Worm (Caenorhabditis elegans) whole organism, young adult: ENCODE data around the gene ZC395.5.

ENCODE experiments used
- B0261.1 ChIP-seq: sonication (generic microtip); optimal IDR thresholded peaks from 2 replicates; lab custom pipeline; 2016; ENCODE audit warnings: mild to moderate bottlenecking, missing genetic modification characterization, moderate library complexity, missing compliant biosample characterization
- B0336.3 ChIP-seq: fragments of 200-800 bp; sonication (Bioruptor generic); IDR thresholded peaks from 2 replicates; pipeline ENCODE4 v1.3.6; 2022; ENCODE audit warnings: missing genetic modification characterization, missing compliant biosample characterization
- F52B5.7 ChIP-seq: sonication (generic microtip); optimal IDR thresholded peaks from 2 replicates; lab custom pipeline; 2016; ENCODE audit warnings: mild to moderate bottlenecking, missing genetic modification characterization, missing compliant biosample characterization
- F55B11.4 ChIP-seq: sonication (generic microtip); optimal IDR thresholded peaks from 2 replicates; lab custom pipeline; 2016; ENCODE audit warnings: missing compliant biosample characterization, missing genetic modification characterization, borderline replicate concordance; ENCODE audit not compliant: insufficient read depth
- Y79H2A.3 ChIP-seq: fragments of 200-800 bp; sonication (Bioruptor generic); conservative IDR thresholded peaks from 2 replicates; pipeline ENCODE4 v1.3.6; 2022; ENCODE audit warnings: missing genetic modification reagents, missing genetic modification characterization, missing compliant biosample characterization
- aptf-3 ChIP-seq: fragments of 200-800 bp; sonication (Bioruptor generic); IDR thresholded peaks from 2 replicates; pipeline ENCODE4 v1.3.6; 2022; ENCODE audit warnings: missing genetic modification characterization, missing compliant biosample characterization
- atf-7 ChIP-seq: sonication (generic microtip); optimal IDR thresholded peaks from 2 replicates; lab custom pipeline; 2017; ENCODE audit warnings: mild to moderate bottlenecking, missing genetic modification characterization, missing compliant biosample characterization
- athp-1 ChIP-seq: sonication (generic microtip); optimal IDR thresholded peaks from 2 replicates; lab custom pipeline; 2017; ENCODE audit warnings: mild to moderate bottlenecking, missing genetic modification characterization, missing compliant biosample characterization
- attf-5 ChIP-seq: fragments of 200-800 bp; sonication (Bioruptor generic); optimal IDR thresholded peaks from 2 replicates; lab custom pipeline; 2018; ENCODE audit warnings: mild to moderate bottlenecking, missing genetic modification characterization, missing compliant biosample characterization
- attf-6 ChIP-seq: fragments of 200-800 bp; sonication (Bioruptor generic); IDR thresholded peaks from 2 replicates; pipeline ENCODE4 v1.3.6; 2022; ENCODE audit warnings: missing genetic modification reagents, missing genetic modification characterization, missing compliant biosample characterization
- cebp-1 ChIP-seq, 2 experiments: fragments of 200-800 bp in 1 of 2; sonication (Bioruptor generic) in 1 of 2; sonication (generic microtip) in 1 of 2; IDR thresholded peaks in 1 of 2; optimal IDR thresholded peaks in 1 of 2; 2 replicates each; pipeline versions ENCODE4 v1.3.6 to Lab custom; 2017 to 2022; ENCODE audit warnings: missing compliant biosample characterization in 2 of 2, missing genetic modification characterization in 2 of 2, mild to moderate bottlenecking in 1 of 2, missing genetic modification reagents in 1 of 2, moderate library complexity in 1 of 2
- cebp-2 ChIP-seq: fragments of 200-800 bp; sonication (Bioruptor generic); IDR thresholded peaks from 2 replicates; pipeline ENCODE4 v1.3.6; 2022; ENCODE audit warnings: missing genetic modification characterization, missing compliant biosample characterization
- ceh-40 ChIP-seq: fragments of 200-800 bp; sonication (Bioruptor generic); IDR thresholded peaks from 2 replicates; pipeline ENCODE4 v1.3.6; 2022; ENCODE audit warnings: missing genetic modification characterization, missing compliant biosample characterization
- ceh-58 ChIP-seq: fragments of 200-800 bp; sonication (Bioruptor generic); IDR thresholded peaks from 2 replicates; pipeline ENCODE4 v1.3.6; 2022; ENCODE audit warnings: missing genetic modification characterization, missing compliant biosample characterization
- ceh-79 ChIP-seq: sonication (generic microtip); optimal IDR thresholded peaks from 2 replicates; lab custom pipeline; 2017; ENCODE audit warnings: mild to moderate bottlenecking, missing genetic modification characterization, missing compliant biosample characterization
- dox-1 ChIP-seq: fragments of 200-800 bp; sonication (Bioruptor generic); IDR thresholded peaks from 2 replicates; pipeline ENCODE4 v1.3.6; 2022; ENCODE audit warnings: missing genetic modification reagents, missing genetic modification characterization, missing compliant biosample characterization
- dpff-1 ChIP-seq: sonication (generic microtip); optimal IDR thresholded peaks from 2 replicates; lab custom pipeline; 2017; ENCODE audit warnings: mild to moderate bottlenecking, missing genetic modification characterization, missing compliant biosample characterization
- efl-1 ChIP-seq: fragments of 150-350 bp; optimal IDR thresholded peaks from 2 replicates; lab custom pipeline; 2014; ENCODE audit warnings: missing biosample characterization, missing genetic modification reagents, missing genetic modification characterization
- hmg-1.2 ChIP-seq: fragments of 200-800 bp; sonication (Bioruptor generic); IDR thresholded peaks from 2 replicates; pipeline ENCODE4 v1.3.6; 2022; ENCODE audit warnings: missing genetic modification reagents, missing genetic modification characterization, missing compliant biosample characterization
- hmg-20 ChIP-seq: fragments of 200-800 bp; sonication (Bioruptor generic); IDR thresholded peaks from 2 replicates; pipeline ENCODE4 v1.3.6; 2022; ENCODE audit warnings: missing genetic modification reagents, missing genetic modification characterization, missing compliant biosample characterization
- hsf-1 ChIP-seq: fragments of 200-800 bp; sonication (Bioruptor generic); IDR thresholded peaks from 2 replicates; pipeline ENCODE4 v1.3.6; 2022; ENCODE audit warnings: missing genetic modification reagents, missing genetic modification characterization, missing compliant biosample characterization
- let-607 ChIP-seq, 2 experiments: fragments of 200-800 bp in 1 of 2; sonication (Bioruptor generic) in 1 of 2; sonication (generic microtip) in 1 of 2; optimal IDR thresholded peaks; 2 replicates each; lab custom pipeline; 2016 to 2018; ENCODE audit warnings: mild to moderate bottlenecking in 2 of 2, missing compliant biosample characterization in 2 of 2, missing genetic modification characterization in 2 of 2, moderate library complexity in 2 of 2, missing genotype in 1 of 2
- lin-26 ChIP-seq: fragments of 200-800 bp; sonication (Bioruptor generic); IDR thresholded peaks from 2 replicates; pipeline ENCODE4 v1.3.6; 2022; ENCODE audit warnings: missing genetic modification reagents, missing genetic modification characterization, missing compliant biosample characterization
- lin-35 ChIP-seq, 3 experiments: fragments of 150-350 bp in 2 of 3; sonication (generic microtip) in 1 of 3; optimal IDR thresholded peaks; 2 replicates each; lab custom pipeline; 2014 to 2018; ENCODE audit warnings: missing biosample characterization in 3 of 3, missing genetic modification characterization in 3 of 3, missing genetic modification reagents in 3 of 3
- lin-54 ChIP-seq: fragments of 200-800 bp; sonication (Bioruptor generic); optimal IDR thresholded peaks from 2 replicates; lab custom pipeline; 2018; ENCODE audit warnings: mild to moderate bottlenecking, missing genetic modification characterization, missing compliant biosample characterization
- lir-1 ChIP-seq: fragments of 200-800 bp; sonication (Bioruptor generic); conservative IDR thresholded peaks from 2 replicates; pipeline ENCODE4 v1.3.6; 2022; ENCODE audit warnings: missing genetic modification reagents, missing genetic modification characterization, missing compliant biosample characterization
- lsy-27 ChIP-seq: sonication (generic microtip); optimal IDR thresholded peaks from 2 replicates; lab custom pipeline; 2017; ENCODE audit warnings: missing genetic modification characterization, mild to moderate bottlenecking, missing compliant biosample characterization, antibody characterized with exemption, missing genotype, borderline replicate concordance; ENCODE audit not compliant: insufficient read depth
- madf-3 ChIP-seq: fragments of 200-800 bp; sonication (Bioruptor generic); IDR thresholded peaks from 2 replicates; pipeline ENCODE4 v1.3.6; 2022; ENCODE audit warnings: missing genetic modification reagents, missing genetic modification characterization, missing compliant biosample characterization
- mcd-1 ChIP-seq: fragments of 200-800 bp; sonication (Bioruptor generic); IDR thresholded peaks from 2 replicates; pipeline ENCODE4 v1.3.6; 2022; ENCODE audit warnings: missing genetic modification reagents, missing genetic modification characterization, missing compliant biosample characterization
- snpc-1.1 ChIP-seq: sonication (generic microtip); optimal IDR thresholded peaks from 2 replicates; lab custom pipeline; 2017; ENCODE audit warnings: missing genetic modification characterization, mild to moderate bottlenecking, missing compliant biosample characterization, antibody characterized with exemption, moderate library complexity, missing genotype, missing genetic modification reagents; ENCODE audit not compliant: insufficient read depth
- snpc-4 ChIP-seq, 5 experiments: fragments of 150-350 bp in 1 of 5; sonication (generic microtip) in 4 of 5; optimal IDR thresholded peaks; 2 replicates each; lab custom pipeline; 2014 to 2018; ENCODE audit warnings: missing genetic modification characterization in 5 of 5, missing biosample characterization in 3 of 5, antibody characterized with exemption in 2 of 5, mild to moderate bottlenecking in 2 of 5, missing compliant biosample characterization in 2 of 5, missing genotype in 2 of 5, moderate library complexity in 2 of 5, missing genetic modification reagents in 1 of 5
- tbp1 ChIP-seq: fragments of 200-800 bp; sonication (Bioruptor generic); optimal IDR thresholded peaks from 2 replicates; lab custom pipeline; 2018; ENCODE audit warnings: mild to moderate bottlenecking, missing genetic modification characterization, missing compliant biosample characterization
- unc-130 ChIP-seq: sonication (generic microtip); optimal IDR thresholded peaks from 2 replicates; lab custom pipeline; 2016; ENCODE audit warnings: missing genetic modification reagents, missing genetic modification characterization, missing compliant biosample characterization
- zim-3 ChIP-seq: sonication (generic microtip); optimal IDR thresholded peaks from 2 replicates; lab custom pipeline; 2017; ENCODE audit warnings: mild to moderate bottlenecking, missing genetic modification characterization, moderate library complexity, missing compliant biosample characterization
- ztf-26 ChIP-seq: sonication (generic microtip); optimal IDR thresholded peaks from 2 replicates; lab custom pipeline; 2017; ENCODE audit warnings: missing genetic modification characterization, missing compliant biosample characterization

The ZC395.5 gene

DNA sequence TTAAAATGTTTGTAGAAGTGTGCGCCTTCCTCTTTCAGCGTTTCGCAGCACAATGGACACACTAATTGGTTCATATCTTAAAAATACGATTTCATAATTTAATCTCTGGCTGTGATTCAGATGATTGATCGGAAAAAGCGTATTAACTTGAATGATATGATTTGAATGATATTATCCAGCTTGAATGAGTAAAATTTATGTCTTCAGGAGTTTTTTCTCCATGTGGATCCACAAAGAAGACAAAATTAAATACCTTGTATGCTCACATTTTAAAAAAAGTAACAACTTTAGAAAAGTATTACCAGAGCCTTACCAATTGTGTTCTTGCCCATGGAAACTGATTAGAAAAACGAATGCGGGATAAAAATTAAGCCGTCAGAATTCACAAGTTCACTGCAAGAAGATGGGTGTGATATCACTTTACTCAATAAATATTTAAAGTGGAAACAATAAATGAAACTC is 5.8 kb downstream of the ZC395.5 start, which contains the start of gene ztf-8 (continued):
- TF ChIP-seq B0336.3 (GFP tag; lab: Robert Waterston, UW) (peak; percentile 72), hsf-1 (peak; percentile 52; the same call in 1 of the 2 replicates), ceh-79 (tag; lab: Kevin White, UChicago) (no peak), Y79H2A.3 (GFP tag; lab: Robert Waterston, UW) (no peak), snpc-4 (GFP tag; optimal IDR thresholded peaks at IDR 0.05; lab: Kevin White, UChicago) (no peak), snpc-4 (tag; optimal IDR thresholded peaks at IDR 0.05; lab: Kevin White, UChicago) (peak in 1 of 4 experiments; percentile 29), tbp1 (peak; percentile 13), lin-35 (GFP tag; optimal IDR thresholded peaks at IDR 0.05; lab: Kevin White, UChicago) (peak in 1 of 3 experiments; percentile 22), F52B5.7 (tag; lab: Kevin White, UChicago) (peak; percentile 10), snpc-1.1 (tag; lab: Kevin White, UChicago) (peak; percentile 54), unc-130 (GFP tag; lab: Kevin White, UChicago) (peak; percentile 10), hmg-20 (GFP tag; lab: Robert Waterston, UW) (no peak), lin-54 (GFP tag; lab: Kevin White, UChicago) (peak; percentile 45), athp-1 (peak; percentile 42), ceh-58 (GFP tag; lab: Robert Waterston, UW) (no peak), attf-6 (GFP tag; lab: Robert Waterston, UW) (0 out of 2 replicates have a peak, but pooled peaks have one; percentile 47), lir-1 (GFP tag; lab: Robert Waterston, UW) (no peak), zim-3 (tag; lab: Kevin White, UChicago) (peak; percentile 31), atf-7 (peak; percentile 31), cebp-1 (GFP tag; IDR thresholded peaks at IDR 0.05; lab: Robert Waterston, UW) (no peak), cebp-1 (tag; optimal IDR thresholded peaks at IDR 0.05; lab: Kevin White, UChicago) (peak; percentile 38), aptf-3 (0 out of 2 replicates have a peak, but pooled peaks have one; percentile 22), ztf-26 (tag; lab: Kevin White, UChicago) (peak; percentile 12), dox-1 (GFP tag; lab: Robert Waterston, UW) (peak; percentile 19; the same call in 1 of the 2 replicates), B0261.1 (tag; lab: Kevin White, UChicago) (peak; percentile 2), dpff-1 (peak; percentile 41), hmg-1.2 (peak; percentile 18; the same call in 1 of the 2 replicates)

DNA sequence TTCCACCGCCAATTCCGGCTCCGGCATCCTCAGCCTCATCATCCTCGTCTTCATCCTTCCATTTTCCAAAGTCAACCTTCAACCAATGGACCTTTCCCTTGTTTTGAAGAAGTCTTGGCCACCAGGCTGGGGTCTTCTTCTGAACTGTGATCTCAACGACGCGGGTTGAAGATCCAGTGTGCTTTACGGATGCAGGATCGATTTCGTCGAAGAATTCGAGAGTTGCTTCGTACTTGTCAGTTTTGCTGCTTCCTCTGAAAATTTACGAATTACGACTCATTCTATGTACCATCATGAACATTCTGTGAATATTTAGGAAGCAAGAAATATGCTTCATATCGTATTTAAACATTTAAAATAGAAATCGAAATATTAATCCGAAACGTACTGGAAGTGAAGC is 6.6 kb downstream of the ZC395.5 start:
- TF ChIP-seq lin-26 (GFP tag; lab: Robert Waterston, UW) (peak; percentile 37), B0336.3 (GFP tag; lab: Robert Waterston, UW) (peak; percentile 25; the same call in 1 of the 2 replicates), mcd-1 (GFP tag; lab: Robert Waterston, UW) (peak; percentile 17; the same call in 1 of the 2 replicates), attf-5 (GFP tag; lab: Kevin White, UChicago) (no peak), F55B11.4 (tag; lab: Kevin White, UChicago) (no peak), efl-1 (GFP tag; lab: Kevin White, UChicago) (no peak), hsf-1 (peak; percentile 27; the same call in 1 of the 2 replicates), ceh-40 (GFP tag; lab: Robert Waterston, UW) (no peak), zim-3 (tag; lab: Kevin White, UChicago) (no peak), let-607 (tag; optimal IDR thresholded peaks at IDR 0.05; lab: Kevin White, UChicago) (no peak), madf-3 (GFP tag; lab: Robert Waterston, UW) (0 out of 2 replicates have a peak, but pooled peaks have one; percentile 58), cebp-2 (GFP tag; lab: Robert Waterston, UW) (0 out of 2 replicates have a peak, but pooled peaks have one; percentile 50), lsy-27 (no peak)
- TF ChIP-seq, all 124 proteins: peak for 6
